Worm (Caenorhabditis elegans): ENCODE data around the gene B0252.5.

ce11 chrII:6958136-6958535 is 39.5 kb upstream of the B0252.5 start:
- TF ChIP-seq aly-2 (tag; optimal IDR thresholded peaks at IDR 0.05) (no peak), nhr-23 (tag; optimal IDR thresholded peaks at IDR 0.05) (no peak), sma-9 (GFP tag; optimal IDR thresholded peaks at IDR 0.05) (no peak), sma-9 (tag; optimal IDR thresholded peaks at IDR 0.05) (no peak), nhr-129 (tag; optimal IDR thresholded peaks at IDR 0.05) (no peak), lin-13 (GFP tag; optimal IDR thresholded peaks at IDR 0.05) (no peak), mbf-1 (tag; optimal IDR thresholded peaks at IDR 0.05) (no peak), skn-1 (tag; optimal IDR thresholded peaks at IDR 0.05) (no peak)

Measured in whole organism, L2 larva.